Worm (Caenorhabditis elegans) whole organism, midembryonic: ENCODE measurements around the gene fbxb-18.
"Not testable (repeated sequence)": the region's sequence is repeated elsewhere in the genome, so short reads cannot be mapped to it uniquely, and the experiment has no call there.

Experiments
- T22C8.4 ChIP-seq: fragments of 200-800 bp; sonication (Bioruptor generic); IDR thresholded peaks from 2 replicates; pipeline ENCODE4 v1.3.6; 2022; ENCODE audit warnings: missing genetic modification characterization, missing compliant biosample characterization
- cog-1 ChIP-seq: sonication (generic microtip); optimal IDR thresholded peaks from 2 replicates; lab custom pipeline; 2016; ENCODE audit warnings: missing genetic modification characterization, missing compliant biosample characterization
- flt-1 ChIP-seq: fragments of 200-800 bp; sonication (Bioruptor generic); IDR thresholded peaks from 2 replicates; pipeline ENCODE4 v1.3.6; 2022; ENCODE audit warnings: missing genetic modification characterization, missing compliant biosample characterization
- klf-2 ChIP-seq: fragments of 200-800 bp; sonication (Bioruptor generic); conservative IDR thresholded peaks from 2 replicates; pipeline ENCODE4 v1.3.6; 2022; ENCODE audit warnings: missing genetic modification reagents, missing genetic modification characterization, missing compliant biosample characterization
- med-1 ChIP-seq: sonication (generic microtip); optimal IDR thresholded peaks from 2 replicates; lab custom pipeline; 2017; ENCODE audit warnings: missing genetic modification characterization, mild to moderate bottlenecking, missing compliant biosample characterization, antibody characterized with exemption, missing genetic modification reagents; ENCODE audit not compliant: insufficient read depth
- ref-1 ChIP-seq: fragments of 200-800 bp; sonication (Bioruptor generic); conservative IDR thresholded peaks from 2 replicates; pipeline ENCODE4 v1.3.6; 2022; ENCODE audit warnings: missing genetic modification reagents, missing genetic modification characterization, missing compliant biosample characterization
- tab-1 ChIP-seq: fragments of 200-800 bp; sonication (Bioruptor generic); IDR thresholded peaks from 2 replicates; pipeline ENCODE4 v1.3.6; 2022; ENCODE audit warnings: missing genetic modification characterization, missing compliant biosample characterization
- ztf-23 ChIP-seq: fragments of 200-800 bp; sonication (Bioruptor generic); IDR thresholded peaks from 2 replicates; pipeline ENCODE4 v1.3.6; 2022; ENCODE audit warnings: missing genetic modification reagents, missing genetic modification characterization, missing compliant biosample characterization
- ztf-29 ChIP-seq: fragments of 200-800 bp; sonication (Bioruptor generic); IDR thresholded peaks from 2 replicates; pipeline ENCODE4 v1.3.6; 2022; ENCODE audit warnings: missing genetic modification reagents, missing genetic modification characterization, missing compliant biosample characterization

Gene fbxb-18

DNA sequence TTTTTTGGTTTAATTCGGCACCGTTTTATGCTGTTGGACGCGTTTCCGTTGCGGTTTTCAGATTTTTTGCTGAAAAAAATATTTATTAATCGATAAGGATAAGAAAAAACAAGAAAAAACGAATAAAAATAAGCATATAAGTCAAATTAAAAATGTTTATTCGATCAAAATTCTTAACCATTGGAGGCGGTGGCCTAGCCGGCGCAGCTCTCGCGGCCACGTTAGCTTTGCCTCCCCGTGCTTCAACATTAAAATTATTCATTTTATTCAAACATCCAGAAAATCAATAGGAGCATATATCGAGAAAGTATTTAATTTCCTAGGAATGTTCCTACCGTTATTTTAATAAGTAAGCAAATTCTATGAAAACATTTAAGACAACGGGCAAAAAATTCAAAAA is 25.8 kb downstream of the fbxb-18 start, which contains the start of gene ZC204.14:
Gene ZC204.14, minus strand, starts transcription at position 69 of the 400 bp plus-strand sequence.
- TF ChIP-seq ref-1: no peak
- no peak for TF ChIP-seq cog-1
- TF ChIP-seq T22C8.4 (GFP tag; lab: Robert Waterston, UW): no peak
- no peak for TF ChIP-seq tab-1 (GFP tag; lab: Robert Waterston, UW)
- no peak for TF ChIP-seq med-1
- TF ChIP-seq klf-2 (GFP tag; lab: Robert Waterston, UW): no peak
- no peak for TF ChIP-seq ztf-29
- TF ChIP-seq flt-1 (GFP tag; lab: Robert Waterston, UW): no peak
- no peak for TF ChIP-seq ztf-23

DNA sequence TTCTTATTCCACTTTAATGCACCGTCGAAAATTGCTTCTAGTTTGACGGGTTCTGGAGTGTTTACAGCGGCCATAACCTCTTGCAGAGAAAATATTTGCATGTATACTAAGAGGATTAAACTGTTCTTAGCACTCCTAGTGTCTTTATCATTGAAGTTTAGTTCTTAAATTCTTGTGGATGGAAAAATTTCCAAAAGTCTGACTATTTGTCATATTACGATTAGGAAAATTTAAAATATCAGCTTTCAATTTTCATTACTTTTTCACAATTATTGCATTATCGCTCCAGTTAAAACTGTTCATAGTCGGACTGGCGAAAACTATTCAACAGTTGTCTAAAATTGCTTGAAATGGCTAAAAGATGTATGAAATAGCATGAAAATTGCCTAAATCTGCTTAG is 27.8 kb downstream of the fbxb-18 start, which contains the start of gene ZC204.13:
Gene ZC204.13, minus strand, starts transcription at position 101 of the 400 bp plus-strand sequence.
- not testable (repeated sequence) for TF ChIP-seq ztf-29; med-1; flt-1 (GFP tag; lab: Robert Waterston, UW)

DNA sequence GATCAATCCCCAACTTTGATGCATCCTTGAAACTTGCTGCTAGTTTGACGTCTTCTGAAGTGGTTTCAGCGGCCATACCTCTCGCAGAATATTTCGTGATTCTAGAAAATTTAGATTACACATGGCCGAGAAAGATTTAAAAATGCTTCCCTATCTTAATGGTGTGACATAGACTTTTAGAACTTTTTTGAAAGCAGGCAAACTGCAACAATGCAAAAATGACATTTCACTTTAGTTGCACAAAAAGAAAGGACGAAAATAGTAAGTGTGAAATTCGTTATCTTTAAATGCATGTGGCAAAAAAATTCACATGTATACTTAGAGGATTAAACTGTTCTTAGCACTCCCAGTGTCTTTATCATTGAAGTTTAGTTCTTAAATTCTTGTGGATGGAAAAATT is 31.5 kb downstream of the fbxb-18 start, which contains the start of gene ZC204.12:
Gene ZC204.12, minus strand, starts transcription at position 101 of the 400 bp plus-strand sequence.
- no peak for TF ChIP-seq klf-2 (GFP tag; lab: Robert Waterston, UW)
- no peak for TF ChIP-seq T22C8.4 (GFP tag; lab: Robert Waterston, UW)
- TF ChIP-seq tab-1 (GFP tag; lab: Robert Waterston, UW): no peak
- no peak for TF ChIP-seq flt-1 (GFP tag; lab: Robert Waterston, UW)
- no peak for TF ChIP-seq ztf-23
- TF ChIP-seq ref-1: no peak
- TF ChIP-seq med-1: no peak
- TF ChIP-seq ztf-29: no peak
- TF ChIP-seq cog-1: no peak

- TF ChIP-seq tab-1 (GFP tag; lab: Robert Waterston, UW) (no peak), klf-2 (GFP tag; lab: Robert Waterston, UW) (no peak), med-1 (no peak), ref-1 (no peak), ztf-29 (no peak), cog-1 (no peak), T22C8.4 (GFP tag; lab: Robert Waterston, UW) (no peak), ztf-23 (no peak)
Measured at ce11 chrII:1654917-1655316, 33.8 kb downstream of the fbxb-18 start, which contains the start of gene btb-12. Gene btb-12, plus strand, starts transcription at chrII:1655217.

- TF ChIP-seq ref-1: no peak
- no peak for TF ChIP-seq med-1
- no peak for TF ChIP-seq tab-1 (GFP tag; lab: Robert Waterston, UW)
- TF ChIP-seq cog-1: no peak
- no peak for TF ChIP-seq ztf-29
- TF ChIP-seq ztf-23: no peak
- no peak for TF ChIP-seq flt-1 (GFP tag; lab: Robert Waterston, UW)
- no peak for TF ChIP-seq T22C8.4 (GFP tag; lab: Robert Waterston, UW)
- no peak for TF ChIP-seq klf-2 (GFP tag; lab: Robert Waterston, UW)
Measured at ce11 chrII:1653397-1653796, 35.3 kb downstream of the fbxb-18 start, which contains the start of gene fbxb-15. Gene fbxb-15, minus strand, starts transcription at chrII:1653497.

ce11 chrII:1651804-1652203 is 36.9 kb downstream of the fbxb-18 start, which contains the start of gene fbxb-16:
Gene fbxb-16, minus strand, starts transcription at chrII:1651904.
- TF ChIP-seq ztf-29 (no peak), cog-1 (no peak), med-1 (no peak), tab-1 (GFP tag; lab: Robert Waterston, UW) (no peak), T22C8.4 (GFP tag; lab: Robert Waterston, UW) (no peak), klf-2 (GFP tag; lab: Robert Waterston, UW) (no peak), ztf-23 (no peak), flt-1 (GFP tag; lab: Robert Waterston, UW) (no peak), ref-1 (no peak)

DNA sequence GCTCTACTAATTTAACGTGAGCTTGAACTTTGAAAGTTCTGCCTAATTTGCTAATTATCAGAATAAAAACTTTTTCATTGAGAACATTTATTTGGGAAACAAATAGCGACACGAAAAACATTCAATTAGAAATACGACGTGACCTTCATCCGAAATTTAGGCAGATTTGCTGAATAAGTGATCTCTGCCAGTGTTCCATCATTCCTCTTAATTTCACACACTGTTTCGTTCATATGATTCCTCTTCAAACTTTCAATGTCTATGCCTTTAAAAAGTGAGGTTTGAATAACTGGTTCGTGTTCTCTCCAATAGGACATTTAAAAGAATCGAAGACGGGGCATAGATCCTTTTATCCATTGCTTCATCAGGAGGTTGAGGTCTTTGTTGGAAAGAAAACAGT is 38.2 kb downstream of the fbxb-18 start, which contains the start of gene fbxb-20:
Gene fbxb-20, minus strand, starts transcription at position 101 of the 400 bp plus-strand sequence.
- no peak for TF ChIP-seq ztf-23
- TF ChIP-seq klf-2 (GFP tag; lab: Robert Waterston, UW): no peak
- no peak for TF ChIP-seq flt-1 (GFP tag; lab: Robert Waterston, UW)
- TF ChIP-seq tab-1 (GFP tag; lab: Robert Waterston, UW): no peak
- TF ChIP-seq T22C8.4 (GFP tag; lab: Robert Waterston, UW): no peak
- no peak for TF ChIP-seq ztf-29
- no peak for TF ChIP-seq cog-1
- TF ChIP-seq med-1: no peak
- TF ChIP-seq ref-1: no peak

DNA sequence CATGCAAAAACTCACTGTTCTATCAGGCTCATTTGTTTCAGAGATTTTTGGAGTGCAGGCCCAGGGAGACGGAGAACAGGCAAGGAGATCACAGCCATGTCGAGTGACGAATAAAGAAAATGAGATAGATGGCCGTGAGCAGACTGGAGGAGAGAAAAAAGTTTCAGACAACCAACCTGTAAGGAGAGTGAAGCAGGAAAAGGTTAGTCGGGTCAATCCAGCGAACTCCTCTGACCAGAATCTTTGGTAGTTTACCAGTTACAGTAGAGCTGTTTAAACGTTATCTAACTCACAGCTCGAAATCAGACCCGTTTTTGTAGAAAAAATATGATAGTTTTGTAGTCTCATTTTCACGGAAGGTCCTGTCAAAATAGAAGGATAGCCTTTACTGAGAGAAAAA is 39.9 kb downstream of the fbxb-18 start, which contains the start of gene fbxb-21:
Gene fbxb-21, minus strand, starts transcription at position 101 of the 400 bp plus-strand sequence.
- TF ChIP-seq med-1 (no peak), T22C8.4 (GFP tag; lab: Robert Waterston, UW) (no peak), klf-2 (GFP tag; lab: Robert Waterston, UW) (no peak), flt-1 (GFP tag; lab: Robert Waterston, UW) (no peak), cog-1 (no peak), ref-1 (no peak), ztf-29 (no peak), ztf-23 (no peak), tab-1 (GFP tag; lab: Robert Waterston, UW) (no peak)

ce11 chrII:1646199-1646598 is 42.5 kb downstream of the fbxb-18 start, which contains the start of gene ZC204.17:
Gene ZC204.17, minus strand, starts transcription at chrII:1646299.
- TF ChIP-seq klf-2 (GFP tag; lab: Robert Waterston, UW): no peak
- no peak for TF ChIP-seq med-1
- no peak for TF ChIP-seq T22C8.4 (GFP tag; lab: Robert Waterston, UW)
- TF ChIP-seq cog-1: no peak
- no peak for TF ChIP-seq ref-1
- TF ChIP-seq tab-1 (GFP tag; lab: Robert Waterston, UW): no peak
- TF ChIP-seq ztf-23: no peak
- TF ChIP-seq flt-1 (GFP tag; lab: Robert Waterston, UW): no peak
- no peak for TF ChIP-seq ztf-29

- TF ChIP-seq ztf-23 (no peak), klf-2 (GFP tag; lab: Robert Waterston, UW) (no peak), ref-1 (no peak)
Measured at ce11 chrII:1644777-1645348, 43.9 kb downstream of the fbxb-18 start, which contains the start of gene ZC204.6. Gene ZC204.6, minus strand, starts transcription at chrII:1644827.
